Fruit fly (Drosophila melanogaster): ENCODE results near the gene CG33483.

DNA sequence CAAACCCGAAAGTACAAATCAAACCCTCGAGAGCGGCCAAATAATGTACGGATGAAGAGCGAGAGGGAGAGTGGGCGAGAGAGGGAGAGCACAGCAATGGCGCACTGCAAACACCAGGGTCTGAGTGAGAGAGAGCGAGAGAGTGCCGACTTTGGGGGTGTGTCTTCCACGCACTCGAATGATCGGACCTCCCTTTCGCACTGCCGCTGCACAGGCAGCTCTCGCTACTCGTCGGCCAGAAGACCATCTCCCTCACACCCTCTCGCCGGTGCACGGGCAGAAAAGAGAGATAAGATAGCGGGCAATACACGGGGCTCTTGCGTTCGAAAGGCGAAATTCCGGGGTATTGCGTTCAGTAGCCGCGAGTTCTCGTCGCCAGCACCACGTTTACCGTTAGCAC lies 10.4 kb upstream of the CG33483 start, which contains the start of gene Ptx1:
- TF ChIP-seq psq (optimal IDR thresholded peaks at IDR 0.05) = no peak
- TF ChIP-seq h (optimal IDR thresholded peaks at IDR 0.05) = no peak
- TF ChIP-seq Myc (optimal IDR thresholded peaks at IDR 0.05) = no peak
- no peak for TF ChIP-seq insv (optimal IDR thresholded peaks at IDR 0.05)
- no peak for TF ChIP-seq ttk (optimal IDR thresholded peaks at IDR 0.05)
